Worm (Caenorhabditis elegans): ENCODE results near the gene hrpl-1.
A peak's percentile ranks its signal among the peaks of the same experiment; 100 is the strongest.

hrpl-1 gene

DNA sequence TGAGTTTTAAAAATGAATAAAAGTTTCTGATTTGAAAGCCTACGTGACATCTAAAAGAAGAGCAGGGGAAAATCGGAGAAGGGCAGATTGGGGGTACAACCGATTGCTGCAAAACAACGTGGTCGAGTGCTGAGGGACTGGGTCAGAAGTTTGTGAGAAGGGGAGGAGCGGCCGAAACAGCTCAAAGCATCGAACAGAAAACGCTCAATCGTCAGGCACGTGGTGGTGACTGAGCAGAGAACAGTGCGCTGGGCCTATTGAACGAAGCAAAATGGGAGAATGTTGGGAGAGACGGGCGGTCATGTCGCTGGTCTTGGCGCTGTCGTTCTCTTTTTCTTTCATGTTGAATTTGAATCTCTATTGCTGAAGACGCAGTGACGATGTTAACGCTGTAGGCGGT is 7.4 kb upstream of the hrpl-1 start (continued):
- TF ChIP-seq lin-13 (GFP tag; optimal IDR thresholded peaks at IDR 0.05) (peak; percentile 32), blmp-1 (tag; optimal IDR thresholded peaks at IDR 0.05; ENCODE audit: insufficient read depth) (peak; percentile 47), nhr-12 (tag; optimal IDR thresholded peaks at IDR 0.05) (no peak)

DNA sequence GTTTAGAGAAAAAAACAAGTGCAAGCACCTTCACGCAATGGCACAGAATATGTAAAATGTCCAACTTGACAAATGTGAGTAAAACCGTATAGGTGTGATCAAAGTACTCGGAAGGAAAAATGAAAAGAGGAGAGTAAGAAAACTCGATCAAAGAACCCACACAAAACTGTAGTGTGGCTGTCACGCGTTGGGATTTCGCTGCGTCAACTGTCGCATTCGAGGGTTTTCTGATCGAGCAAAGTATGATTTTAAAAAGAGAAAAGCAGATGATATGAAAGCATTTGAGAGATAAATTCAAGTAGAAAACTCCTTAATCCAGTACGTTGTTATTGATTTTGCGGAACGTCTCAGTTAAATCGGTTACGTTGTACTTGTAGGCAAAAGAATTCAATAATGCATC is 6.7 kb upstream of the hrpl-1 start:
- TF ChIP-seq lsy-2 (tag; optimal IDR thresholded peaks at IDR 0.05) (peak in 1 of 2 experiments; percentile 47), sem-4 (tag; optimal IDR thresholded peaks at IDR 0.05) (no peak), lin-39 (tag; optimal IDR thresholded peaks at IDR 0.05) (no peak), sma-9 (GFP tag; optimal IDR thresholded peaks at IDR 0.05) (peak; percentile 87), sma-9 (tag; optimal IDR thresholded peaks at IDR 0.05) (no peak), gmeb-1 (tag; optimal IDR thresholded peaks at IDR 0.05) (peak; percentile 50), nhr-25 (tag; optimal IDR thresholded peaks at IDR 0.05) (peak; percentile 36), nhr-12 (tag; optimal IDR thresholded peaks at IDR 0.05) (no peak), nhr-10 (tag; optimal IDR thresholded peaks at IDR 0.05) (no peak), ama-1 (optimal IDR thresholded peaks at IDR 0.05) (peak; percentile 59), blmp-1 (tag; optimal IDR thresholded peaks at IDR 0.05; ENCODE audit: insufficient read depth) (peak; percentile 73), fos-1 (tag; optimal IDR thresholded peaks at IDR 0.05) (peak; percentile 64), C34F6.9 (tag; optimal IDR thresholded peaks at IDR 0.05) (peak; percentile 11), mdl-1 (tag; optimal IDR thresholded peaks at IDR 0.05) (peak in 1 of 2 experiments; percentile 42), nhr-21 (tag; optimal IDR thresholded peaks at IDR 0.05) (peak; percentile 78), crh-2 (tag; optimal IDR thresholded peaks at IDR 0.05) (peak; percentile 60), ztf-1 (GFP tag; conservative IDR thresholded peaks at IDR 0.05) (no peak), sma-3 (GFP tag; optimal IDR thresholded peaks at IDR 0.05) (peak; percentile 74), nhr-237 (tag; optimal IDR thresholded peaks at IDR 0.05) (no peak), Y55F3AM.14 (GFP tag; optimal IDR thresholded peaks at IDR 0.05) (peak; percentile 6), nhr-6 (tag; optimal IDR thresholded peaks at IDR 0.05) (peak; percentile 47), nhr-129 (tag; optimal IDR thresholded peaks at IDR 0.05) (peak; percentile 89), F13H6.1 (tag; optimal IDR thresholded peaks at IDR 0.05) (peak; percentile 68)

ce11 chrII:6893589-6894245 is 4.8 kb upstream of the hrpl-1 start, which contains the start of gene adal-1:
Gene adal-1 (minus strand): TSS chrII:6893639.
- TF ChIP-seq lsy-2 (tag; optimal IDR thresholded peaks at IDR 0.05) (peak in 1 of 2 experiments; percentile 35), unc-55 (GFP tag; optimal IDR thresholded peaks at IDR 0.05) (no peak)

- TF ChIP-seq blmp-1 (tag; optimal IDR thresholded peaks at IDR 0.05; ENCODE audit: insufficient read depth), result no peak
- peak; percentile 52 for TF ChIP-seq fos-1 (tag; optimal IDR thresholded peaks at IDR 0.05)
- no peak for TF ChIP-seq nhr-23 (tag; optimal IDR thresholded peaks at IDR 0.05)
- TF ChIP-seq sma-3 (GFP tag; optimal IDR thresholded peaks at IDR 0.05), result no peak
Measured at ce11 chrII:6897507-6897906, 1.0 kb upstream of the hrpl-1 start, which contains the start of gene C44B7.11. Gene C44B7.11 (minus strand): TSS chrII:6897540.

DNA sequence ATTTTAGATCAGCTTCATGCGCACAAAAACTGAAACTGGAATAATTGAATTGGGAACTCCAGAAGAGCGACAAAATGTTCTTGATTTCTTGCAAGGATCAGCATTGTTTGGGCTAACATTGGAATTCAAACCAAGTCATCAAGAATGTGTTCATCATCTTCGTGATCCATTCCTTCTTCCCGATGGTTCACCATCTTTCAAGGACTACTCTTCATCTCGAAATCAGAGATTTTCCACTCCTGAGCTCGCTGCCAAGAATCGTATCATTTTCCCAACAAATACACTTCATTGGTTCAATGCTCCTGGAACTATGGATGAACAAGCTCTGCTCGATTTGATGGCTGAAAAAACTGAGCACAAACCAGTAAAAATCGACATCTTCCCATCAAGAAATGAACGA is 2.2 kb downstream of the hrpl-1 start:
- no peak for TF ChIP-seq ztf-4 (tag; optimal IDR thresholded peaks at IDR 0.05)
- no peak for TF ChIP-seq nhr-237 (tag; optimal IDR thresholded peaks at IDR 0.05)
- TF ChIP-seq lin-39 (tag; optimal IDR thresholded peaks at IDR 0.05), result no peak
- no peak for TF ChIP-seq nhr-129 (tag; optimal IDR thresholded peaks at IDR 0.05)
- TF ChIP-seq sma-9 (GFP tag; optimal IDR thresholded peaks at IDR 0.05), result no peak
- TF ChIP-seq sma-9 (tag; optimal IDR thresholded peaks at IDR 0.05), result no peak
- TF ChIP-seq ceh-16 (tag; optimal IDR thresholded peaks at IDR 0.05), result no peak
- no peak for TF ChIP-seq C34F6.9 (tag; optimal IDR thresholded peaks at IDR 0.05)
- no peak for TF ChIP-seq alr-1 (tag; optimal IDR thresholded peaks at IDR 0.05)

DNA sequence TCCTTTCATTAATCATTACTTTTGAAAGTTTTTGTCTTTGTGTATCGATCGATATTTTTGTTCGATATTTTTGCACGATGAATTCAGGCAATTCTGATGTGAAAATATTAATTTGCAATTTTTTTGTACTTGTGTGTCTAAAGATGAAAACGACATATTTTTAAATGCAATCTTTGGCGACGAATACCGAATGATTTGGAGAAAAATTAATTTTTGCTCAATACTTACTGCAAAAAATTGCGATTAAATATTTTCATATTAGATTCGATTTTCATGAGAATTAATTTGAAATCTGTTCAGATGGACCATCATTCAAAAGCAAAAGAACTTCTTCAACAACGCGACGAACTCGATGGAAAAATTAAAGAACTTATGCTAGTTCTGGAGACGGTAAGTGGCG is 3.3 kb downstream of the hrpl-1 start, which contains the start of gene psmd-9:
psmd-9 (plus strand) TSS at position 301 of the 400 bp plus-strand sequence.
- TF ChIP-seq nhr-10 (tag; optimal IDR thresholded peaks at IDR 0.05) (no peak), nhr-6 (tag; optimal IDR thresholded peaks at IDR 0.05) (no peak), skn-1 (tag; optimal IDR thresholded peaks at IDR 0.05) (no peak)

Data from whole organism, L2 larva.